Worm (Caenorhabditis elegans) whole organism, early embryonic: ENCODE results near the gene vang-1.

Source experiments
- B0310.2 ChIP-seq: sonication (generic microtip); optimal IDR thresholded peaks from 2 replicates; lab custom pipeline; 2016; ENCODE audit warnings: mild to moderate bottlenecking, missing genetic modification characterization, missing compliant biosample characterization
- F13C5.2 ChIP-seq: sonication (generic microtip); optimal IDR thresholded peaks from 2 replicates; lab custom pipeline; 2017; ENCODE audit warnings: mild to moderate bottlenecking, missing genetic modification characterization, inconsistent platforms, missing compliant biosample characterization
- aly-1 ChIP-seq: sonication (generic microtip); optimal IDR thresholded peaks from 2 replicates; lab custom pipeline; 2016; ENCODE audit warnings: missing genetic modification characterization, missing compliant biosample characterization
- ama-1 ChIP-seq: fragments of 150-350 bp; optimal IDR thresholded peaks from 2 replicates; lab custom pipeline; 2014
- ceh-13 ChIP-seq: fragments of 200-800 bp; sonication (Bioruptor generic); optimal IDR thresholded peaks from 2 replicates; lab custom pipeline; 2018; ENCODE audit warnings: mild to moderate bottlenecking, missing genetic modification characterization, missing compliant biosample characterization
- ceh-36 ChIP-seq: sonication (generic microtip); optimal IDR thresholded peaks from 2 replicates; lab custom pipeline; 2016; ENCODE audit warnings: missing genetic modification characterization, inconsistent platforms, missing compliant biosample characterization
- ets-7 ChIP-seq: sonication (generic microtip); optimal IDR thresholded peaks from 2 replicates; lab custom pipeline; 2016; ENCODE audit warnings: missing genotype, missing genetic modification characterization, missing compliant biosample characterization
- flt-1 ChIP-seq: fragments of 200-800 bp; sonication (Bioruptor generic); IDR thresholded peaks from 2 replicates; pipeline ENCODE4 v1.3.6; 2022; ENCODE audit warnings: missing genetic modification characterization, missing compliant biosample characterization
- hmbx-1 ChIP-seq: sonication (generic microtip); optimal IDR thresholded peaks from 2 replicates; lab custom pipeline; 2016; ENCODE audit warnings: mild to moderate bottlenecking, missing genetic modification characterization, missing compliant biosample characterization
- hmg-4 ChIP-seq: fragments of 200-800 bp; sonication (Bioruptor generic); optimal IDR thresholded peaks from 2 replicates; lab custom pipeline; 2018; ENCODE audit warnings: mild to moderate bottlenecking, missing genetic modification characterization, missing compliant biosample characterization
- hnd-1 ChIP-seq: sonication (generic microtip); optimal IDR thresholded peaks from 2 replicates; lab custom pipeline; 2016; ENCODE audit warnings: missing genetic modification characterization, missing compliant biosample characterization
- pes-1 ChIP-seq: fragments of 200-800 bp; sonication (Bioruptor generic); IDR thresholded peaks from 2 replicates; pipeline ENCODE4 v1.3.6; 2022; ENCODE audit warnings: missing genetic modification reagents, missing genetic modification characterization, missing compliant biosample characterization
- scrt-1 ChIP-seq: fragments of 200-800 bp; sonication (Bioruptor generic); IDR thresholded peaks from 2 replicates; pipeline ENCODE4 v1.3.6; 2022; ENCODE audit warnings: missing genetic modification characterization, missing compliant biosample characterization
- sea-1 ChIP-seq: fragments of 200-800 bp; sonication (Bioruptor generic); conservative IDR thresholded peaks from 2 replicates; pipeline ENCODE4 v1.3.6; 2022; ENCODE audit warnings: missing genetic modification characterization, missing compliant biosample characterization
- tbx-11 ChIP-seq: fragments of 200-800 bp; sonication (Bioruptor generic); IDR thresholded peaks from 2 replicates; pipeline ENCODE4 v1.3.6; 2022; ENCODE audit warnings: missing genetic modification characterization, missing compliant biosample characterization
- tbx-37 ChIP-seq: fragments of 200-800 bp; sonication (Bioruptor generic); conservative IDR thresholded peaks from 2 replicates; pipeline ENCODE4 v1.3.6; 2022; ENCODE audit warnings: missing genetic modification reagents, missing genetic modification characterization, missing compliant biosample characterization
- tra-4 ChIP-seq: sonication (generic microtip); optimal IDR thresholded peaks from 2 replicates; lab custom pipeline; 2017; ENCODE audit warnings: missing genetic modification characterization, missing compliant biosample characterization

Gene vang-1

DNA sequence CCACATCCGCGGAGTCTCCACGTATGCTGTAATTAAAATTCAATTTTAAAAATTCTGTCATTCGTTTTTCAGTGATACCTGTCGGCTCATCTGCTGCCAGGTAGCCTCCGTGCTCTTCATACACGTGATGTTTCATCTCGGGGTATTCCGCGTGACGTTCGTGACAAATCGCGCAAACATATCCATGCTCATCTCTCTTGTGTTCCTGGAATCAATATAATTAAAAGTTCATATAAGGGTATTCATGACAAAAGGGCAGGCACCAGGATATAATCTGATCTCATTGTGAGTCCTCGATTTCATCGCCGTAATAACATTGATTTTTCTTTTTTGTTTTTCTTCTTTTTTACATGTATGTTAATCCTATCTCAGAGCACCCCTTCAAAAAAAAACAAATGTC, 31.7 kb upstream of the vang-1 start:
- TF ChIP-seq scrt-1 (no peak), aly-1 (no peak), hmg-4 (GFP tag; lab: Kevin White, UChicago) (no peak)

DNA sequence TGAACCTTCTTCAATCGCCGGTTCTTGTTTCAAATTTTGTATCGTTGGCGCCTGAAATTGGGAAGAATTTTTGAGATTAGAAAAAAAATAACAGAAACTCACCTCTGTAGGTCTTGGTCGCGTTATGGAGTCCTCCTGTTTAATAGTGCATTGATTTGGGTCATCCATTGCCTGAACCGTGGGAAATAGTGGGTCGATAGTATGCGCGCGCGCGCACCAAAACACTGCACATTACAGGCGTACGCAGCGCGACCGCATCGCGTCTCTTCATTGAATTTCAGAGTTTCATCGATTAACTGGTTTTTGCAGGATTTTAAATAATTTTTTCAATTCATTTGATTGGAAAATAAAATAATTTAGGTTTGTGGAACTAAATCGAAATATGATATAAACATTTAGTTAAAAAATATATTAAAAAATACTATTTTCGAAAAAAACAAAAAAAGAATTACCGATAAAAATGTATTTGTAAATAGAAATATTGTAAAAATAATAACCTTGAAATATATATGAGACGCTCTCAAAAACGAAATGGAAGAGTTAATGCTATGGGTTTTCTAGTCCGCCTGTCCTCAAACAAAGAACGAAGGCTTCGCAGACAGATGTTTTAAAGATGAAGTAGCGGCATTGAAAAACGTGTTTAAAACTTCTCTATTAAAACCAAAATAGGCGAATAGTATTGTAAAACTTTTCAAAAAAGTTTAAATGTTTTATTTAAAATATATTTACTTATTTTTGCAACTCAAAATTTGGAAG, 28.4 kb upstream of the vang-1 start, which contains the start of gene tra-4:
TSS of gene tra-4 (minus strand) at position 534 of the 756 bp plus-strand sequence.
- TF ChIP-seq hmg-4 (GFP tag; lab: Kevin White, UChicago) (peak; percentile 9), tra-4 (no peak)

DNA sequence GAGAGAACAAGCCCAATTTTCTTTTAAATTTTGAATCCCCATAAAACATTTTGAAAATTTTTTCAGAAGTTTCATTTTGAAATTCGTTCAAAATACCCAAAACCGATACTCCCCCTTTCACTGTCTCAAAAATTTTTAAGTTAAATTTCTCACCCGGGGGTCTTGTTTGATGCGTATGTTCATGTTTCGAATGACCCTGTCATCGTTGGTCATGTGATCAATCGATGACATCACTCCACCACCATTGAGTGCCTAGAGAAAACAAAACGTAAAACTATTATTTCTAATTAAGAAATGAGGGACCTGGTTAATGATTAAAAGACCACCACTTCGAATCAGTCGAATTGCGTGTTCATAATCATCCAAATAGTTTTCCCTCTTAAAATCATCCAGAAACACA, 27.3 kb upstream of the vang-1 start:
- no peak for TF ChIP-seq B0310.2 (tag; lab: Kevin White, UChicago)
- no peak for TF ChIP-seq hmbx-1 (tag; lab: Kevin White, UChicago)
- no peak for TF ChIP-seq tbx-11
- no peak for TF ChIP-seq ceh-13 (GFP tag; lab: Kevin White, UChicago)
- TF ChIP-seq F13C5.2 (tag; lab: Kevin White, UChicago): no peak

DNA sequence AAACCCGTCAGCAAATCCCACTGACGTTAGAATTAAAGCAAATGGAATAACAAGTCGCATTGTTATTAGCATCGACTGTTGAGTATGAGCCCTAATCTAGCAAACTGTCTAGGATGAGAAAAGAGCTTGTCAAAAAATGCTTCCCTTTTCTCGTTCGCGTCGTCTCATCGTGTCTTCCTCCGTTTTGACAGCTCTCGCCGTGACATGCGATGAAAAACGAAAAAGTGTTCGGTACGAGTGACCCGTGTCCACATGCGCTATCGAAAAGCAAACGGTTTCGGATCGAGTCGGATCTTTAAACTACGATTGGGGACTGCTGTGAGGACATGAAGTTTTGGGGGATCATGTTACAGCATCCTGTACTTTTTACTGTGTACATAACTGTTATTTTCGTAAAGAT, 23.3 kb upstream of the vang-1 start, which contains the start of gene comt-1:
TSS of gene comt-1 (minus strand) at position 101 of the 400 bp plus-strand sequence.
- TF ChIP-seq flt-1 (GFP tag; lab: Robert Waterston, UW): no peak
- TF ChIP-seq sea-1 (GFP tag; lab: Robert Waterston, UW): no peak
- no peak for TF ChIP-seq hnd-1
- no peak for TF ChIP-seq ama-1 (lab: Kevin White, UChicago)
- TF ChIP-seq B0310.2 (tag; lab: Kevin White, UChicago): no peak
- TF ChIP-seq aly-1: no peak
- no peak for TF ChIP-seq tbx-37
- TF ChIP-seq ceh-13 (GFP tag; lab: Kevin White, UChicago): no peak
- TF ChIP-seq hmbx-1 (tag; lab: Kevin White, UChicago): no peak

DNA sequence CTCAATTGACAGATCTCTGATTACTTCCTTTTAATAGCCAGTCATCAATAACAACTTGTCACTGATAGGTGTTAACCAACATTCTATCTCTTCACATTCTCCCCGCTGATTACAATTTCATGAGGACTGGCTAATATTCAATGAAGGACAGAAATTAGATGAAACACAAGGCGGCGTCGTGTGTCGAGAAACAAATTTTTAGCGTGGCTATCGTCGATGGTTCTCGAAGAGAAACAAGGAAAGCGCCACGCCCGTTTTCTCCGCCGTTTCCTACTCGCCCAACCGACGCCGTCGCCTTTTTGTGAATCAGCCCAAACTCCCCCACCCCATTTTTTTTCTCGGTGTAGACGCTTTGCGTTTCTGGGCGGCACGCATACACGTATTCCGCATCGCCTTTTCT, 21.7 kb upstream of the vang-1 start, which contains the start of gene F53B3.6:
TSS of gene F53B3.6 (plus strand) at position 284 of the 400 bp plus-strand sequence.
- TF ChIP-seq ets-7 (tag; lab: Kevin White, UChicago) (no peak), tbx-37 (no peak), scrt-1 (no peak), tbx-11 (no peak), ama-1 (lab: Kevin White, UChicago) (no peak), aly-1 (no peak), hnd-1 (no peak), sea-1 (GFP tag; lab: Robert Waterston, UW) (no peak), B0310.2 (tag; lab: Kevin White, UChicago) (no peak), ceh-36 (tag; lab: Kevin White, UChicago) (no peak), tra-4 (no peak), flt-1 (GFP tag; lab: Robert Waterston, UW) (no peak), F13C5.2 (tag; lab: Kevin White, UChicago) (no peak), hmg-4 (GFP tag; lab: Kevin White, UChicago) (no peak)

DNA sequence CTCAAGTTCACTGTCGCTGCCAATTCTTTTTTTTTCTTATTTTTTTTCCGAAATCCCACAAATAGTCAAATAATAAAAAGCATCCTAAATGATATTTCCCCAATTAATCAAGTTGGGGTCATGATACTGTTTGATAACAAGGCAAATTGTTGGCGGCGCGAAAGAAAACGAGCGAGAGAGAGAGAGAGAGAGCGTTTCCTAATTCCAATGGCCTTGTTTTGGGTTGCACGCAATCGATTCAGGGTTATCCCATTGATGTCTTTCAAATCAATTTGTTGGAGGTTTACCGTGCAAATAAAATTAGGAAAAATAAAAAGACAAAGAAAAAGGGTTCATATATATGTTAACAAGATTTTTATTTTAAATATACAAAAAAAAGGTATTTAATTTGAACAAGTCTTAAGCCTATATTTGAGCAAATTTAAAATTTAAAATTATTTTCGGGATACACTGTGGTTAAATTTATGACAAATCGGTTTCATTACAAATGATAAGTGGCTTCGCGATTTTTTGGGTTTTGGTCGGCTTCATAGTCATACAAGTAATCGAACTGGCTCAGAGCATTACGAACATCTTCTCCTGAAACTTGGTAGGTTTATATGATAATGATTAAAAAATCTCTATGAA, 20.0 kb upstream of the vang-1 start:
- TF ChIP-seq scrt-1 (no peak), ets-7 (tag; lab: Kevin White, UChicago) (no peak), tra-4 (no peak), ceh-13 (GFP tag; lab: Kevin White, UChicago) (no peak), F13C5.2 (tag; lab: Kevin White, UChicago) (no peak), sea-1 (GFP tag; lab: Robert Waterston, UW) (no peak), hmg-4 (GFP tag; lab: Kevin White, UChicago) (no peak)

DNA sequence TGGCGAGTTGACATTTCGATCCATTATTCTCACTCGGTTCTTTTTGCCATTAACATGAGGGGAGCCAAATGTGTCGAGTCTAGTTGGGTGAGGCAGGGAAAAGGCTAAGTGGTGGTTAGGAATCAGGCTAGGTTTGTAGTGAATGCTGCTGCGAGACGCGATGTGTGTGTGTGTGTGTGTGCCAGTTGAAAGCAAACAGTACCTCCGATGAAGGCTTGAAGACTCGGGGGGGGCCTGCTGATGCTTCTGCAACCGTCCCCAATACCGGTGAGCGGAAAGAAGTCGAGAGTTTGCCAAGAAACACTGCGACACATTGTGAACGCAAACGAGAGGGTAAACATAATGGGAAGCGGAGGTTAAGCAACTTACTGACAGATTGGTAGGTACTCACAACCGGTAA, 14.6 kb upstream of the vang-1 start, which contains the start of gene F53B3.3:
TSS of gene F53B3.3 (minus strand) at position 101 of the 400 bp plus-strand sequence.
- TF ChIP-seq tra-4: no peak
- TF ChIP-seq hmg-4 (GFP tag; lab: Kevin White, UChicago): peak; percentile 36
- TF ChIP-seq flt-1 (GFP tag; lab: Robert Waterston, UW): 0 out of 2 replicates have a peak, but pooled peaks have one; percentile 11

DNA sequence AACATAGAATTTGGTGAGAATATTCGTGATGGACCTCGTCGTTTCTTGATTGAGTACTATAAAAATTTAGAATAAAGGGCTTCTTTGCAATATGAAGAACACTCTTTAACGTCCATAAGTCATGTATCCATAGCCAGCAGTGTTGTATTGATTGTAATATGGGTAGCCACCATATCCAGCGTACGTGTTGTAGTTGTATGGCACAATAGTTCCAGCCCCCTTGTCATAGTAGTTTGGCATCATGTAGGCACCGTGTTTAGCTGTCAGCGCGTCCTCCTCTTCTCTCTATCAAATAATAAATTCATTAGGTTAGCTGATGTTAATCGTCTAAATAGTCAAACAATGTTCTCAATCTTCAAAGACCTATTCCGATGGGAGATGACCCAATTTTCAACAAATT, 12.4 kb upstream of the vang-1 start:
- no peak for TF ChIP-seq pes-1 (GFP tag; lab: Robert Waterston, UW)
- TF ChIP-seq hmbx-1 (tag; lab: Kevin White, UChicago): no peak
- TF ChIP-seq tbx-11: no peak
- TF ChIP-seq flt-1 (GFP tag; lab: Robert Waterston, UW): no peak
- TF ChIP-seq ceh-36 (tag; lab: Kevin White, UChicago): no peak
- no peak for TF ChIP-seq B0310.2 (tag; lab: Kevin White, UChicago)
- no peak for TF ChIP-seq ets-7 (tag; lab: Kevin White, UChicago)
- no peak for TF ChIP-seq scrt-1
- TF ChIP-seq hnd-1: no peak
- TF ChIP-seq ceh-13 (GFP tag; lab: Kevin White, UChicago): no peak

DNA sequence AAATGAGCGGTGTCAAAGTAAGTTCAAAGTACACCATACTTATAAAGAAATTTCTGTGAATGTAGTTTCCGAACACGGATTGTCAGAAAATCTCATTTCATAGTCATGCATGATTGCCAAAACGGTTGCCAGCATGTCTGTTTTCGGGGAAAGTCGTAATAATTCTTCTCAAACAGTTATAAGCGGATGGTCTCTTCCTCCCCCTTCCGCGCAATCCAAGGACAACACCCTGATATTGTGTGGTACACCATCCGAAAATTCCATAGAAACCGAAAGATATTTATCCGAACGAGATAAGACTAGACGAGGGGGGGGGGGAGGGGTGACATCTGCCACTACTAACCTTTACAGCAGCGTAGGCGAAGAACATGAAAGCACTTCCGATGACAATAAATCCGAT, 11.1 kb upstream of the vang-1 start:
- peak; percentile 19 for TF ChIP-seq ceh-36 (tag; lab: Kevin White, UChicago)
- TF ChIP-seq pes-1 (GFP tag; lab: Robert Waterston, UW): no peak
